Fruit fly (Drosophila melanogaster) whole organism, embryonic: Measurements from ENCODE around the gene CG7943.

Experiments
- Atf3 ChIP-seq: fragments of 200-800 bp; sonication (Bioruptor generic); optimal IDR thresholded peaks from 3 replicates; lab custom pipeline; 2016; ENCODE audit warnings: missing biosample characterization, missing genetic modification characterization
- CG10274 ChIP-seq: fragments of 200-800 bp; sonication (Bioruptor generic); optimal IDR thresholded peaks from 3 replicates; lab custom pipeline; 2017; ENCODE audit warnings: missing biosample characterization, mild to moderate bottlenecking, missing genetic modification characterization
- CG10654 ChIP-seq: fragments of 200-800 bp; sonication (Bioruptor generic); optimal IDR thresholded peaks from 2 replicates; lab custom pipeline; 2016; ENCODE audit warnings: missing biosample characterization, missing genetic modification characterization
- CG11504 ChIP-seq: fragments of 200-800 bp; sonication (Bioruptor generic); optimal IDR thresholded peaks from 3 replicates; lab custom pipeline; 2019; ENCODE audit warnings: missing biosample characterization, mild to moderate bottlenecking, missing genetic modification characterization, moderate library complexity
- CG12071 ChIP-seq: fragments of 200-800 bp; sonication (Bioruptor generic); optimal IDR thresholded peaks from 3 replicates; lab custom pipeline; 2018; ENCODE audit warnings: missing biosample characterization, mild to moderate bottlenecking, missing genetic modification characterization
- CG12299 ChIP-seq: fragments of 200-800 bp; sonication (Bioruptor generic); optimal IDR thresholded peaks from 2 replicates; lab custom pipeline; 2018; ENCODE audit warnings: missing biosample characterization, mild to moderate bottlenecking, missing genetic modification characterization
- CG13624 ChIP-seq: fragments of 200-800 bp; sonication (Bioruptor generic); optimal IDR thresholded peaks from 2 replicates; lab custom pipeline; 2016; ENCODE audit warnings: missing biosample characterization, missing genetic modification characterization
- CG15514 ChIP-seq: fragments of 200-800 bp; sonication (Bioruptor generic); optimal IDR thresholded peaks from 3 replicates; lab custom pipeline; 2017; ENCODE audit warnings: missing biosample characterization, missing genetic modification characterization, mild to moderate bottlenecking, moderate library complexity, missing genetic modification reagents
- CG1647 ChIP-seq: fragments of 200-800 bp; sonication (Bioruptor generic); optimal IDR thresholded peaks from 3 replicates; lab custom pipeline; 2016; ENCODE audit warnings: missing biosample characterization, missing genetic modification characterization
- CG2678 ChIP-seq: fragments of 200-800 bp; sonication (Bioruptor generic); optimal IDR thresholded peaks from 3 replicates; lab custom pipeline; 2019; ENCODE audit warnings: missing biosample characterization, mild to moderate bottlenecking, missing genetic modification characterization, moderate library complexity
- CG32772 ChIP-seq: fragments of 200-800 bp; sonication (Bioruptor generic); IDR thresholded peaks from 2 replicates; pipeline ENCODE4 v1.3.6; 2022; ENCODE audit warnings: missing biosample characterization, missing genetic modification characterization
- CG42726 ChIP-seq: fragments of 200-800 bp; sonication (Bioruptor generic); IDR thresholded peaks from 2 replicates; pipeline ENCODE4 v1.3.6; 2022; ENCODE audit warnings: missing biosample characterization, missing genetic modification characterization; ENCODE audit not compliant: partially characterized antibody
- CG4617 ChIP-seq: fragments of 200-800 bp; sonication (Bioruptor generic); optimal IDR thresholded peaks from 3 replicates; lab custom pipeline; 2016; ENCODE audit warnings: missing biosample characterization, missing genetic modification characterization, borderline replicate concordance
- CG4707 ChIP-seq: fragments of 200-800 bp; sonication (Bioruptor generic); optimal IDR thresholded peaks from 2 replicates; lab custom pipeline; 2018; ENCODE audit warnings: missing biosample characterization, mild to moderate bottlenecking, missing genetic modification characterization, moderate library complexity
- CG5245 ChIP-seq: fragments of 200-800 bp; sonication (Bioruptor generic); optimal IDR thresholded peaks from 3 replicates; lab custom pipeline; 2016; ENCODE audit warnings: missing biosample characterization, missing genetic modification characterization
- CG6791 ChIP-seq: fragments of 200-800 bp; sonication (Bioruptor generic); IDR thresholded peaks from 3 replicates; pipeline ENCODE4 v1.3.6; 2022; ENCODE audit warnings: missing biosample characterization, missing genetic modification characterization; ENCODE audit not compliant: partially characterized antibody
- CG7786 ChIP-seq: fragments of 200-800 bp; sonication (Bioruptor generic); optimal IDR thresholded peaks from 2 replicates; lab custom pipeline; 2016; ENCODE audit warnings: missing biosample characterization, missing genetic modification characterization
- CG7963 ChIP-seq: fragments of 200-800 bp; sonication (Bioruptor generic); IDR thresholded peaks from 3 replicates; pipeline ENCODE4 v1.3.6; 2022; ENCODE audit warnings: missing biosample characterization, missing genetic modification characterization; ENCODE audit not compliant: partially characterized antibody
- CG7987 ChIP-seq: fragments of 200-800 bp; sonication (Bioruptor generic); optimal IDR thresholded peaks from 2 replicates; lab custom pipeline; 2018; ENCODE audit warnings: missing biosample characterization, mild to moderate bottlenecking, missing genetic modification characterization, moderate library complexity
- CG8290 ChIP-seq, 3 experiments: fragments of 200-800 bp; sonication (Bioruptor generic); optimal IDR thresholded peaks; 2 replicates each; lab custom pipeline; 2016 to 2019; ENCODE audit warnings: missing biosample characterization in 3 of 3, missing genetic modification characterization in 3 of 3, mild to moderate bottlenecking in 2 of 3, moderate library complexity in 1 of 3
- CG8478 ChIP-seq: fragments of >200 bp; optimal IDR thresholded peaks from 2 replicates; lab custom pipeline; 2018
- CG9437 ChIP-seq: fragments of 200-800 bp; sonication (Bioruptor generic); optimal IDR thresholded peaks from 2 replicates; lab custom pipeline; 2018; ENCODE audit warnings: missing biosample characterization, mild to moderate bottlenecking, missing genetic modification characterization
- D ChIP-seq, 2 experiments: fragments of 200-800 bp in 1 of 2; fragments of >200 bp in 1 of 2; sonication (Bioruptor generic) in 1 of 2; optimal IDR thresholded peaks; 2 replicates in 1 of 2; 3 replicates in 1 of 2; lab custom pipeline; 2017; ENCODE audit warnings: mild to moderate bottlenecking in 1 of 2, missing biosample characterization in 1 of 2, missing genetic modification characterization in 1 of 2, missing genetic modification reagents in 1 of 2
- D19A ChIP-seq: fragments of 200-800 bp; optimal IDR thresholded peaks from 3 replicates; lab custom pipeline; 2019; ENCODE audit warnings: missing biosample characterization, mild to moderate bottlenecking, missing genetic modification characterization, moderate library complexity
- Dad ChIP-seq: fragments of 200-800 bp; sonication (Bioruptor generic); optimal IDR thresholded peaks from 3 replicates; lab custom pipeline; 2016; ENCODE audit warnings: missing biosample characterization, missing genetic modification characterization
- HLH54F ChIP-seq: fragments of 200-800 bp; sonication (Bioruptor generic); optimal IDR thresholded peaks from 3 replicates; lab custom pipeline; 2016; ENCODE audit warnings: missing biosample characterization, missing genetic modification characterization
- Jarid2 ChIP-seq: fragments of 200-800 bp; sonication (Bioruptor generic); optimal IDR thresholded peaks from 3 replicates; lab custom pipeline; 2017; ENCODE audit warnings: mild to moderate bottlenecking, missing biosample characterization, missing genetic modification reagents, missing genetic modification characterization
- MESR4 ChIP-seq: fragments of 200-800 bp; sonication (Bioruptor generic); optimal IDR thresholded peaks from 2 replicates; lab custom pipeline; 2018; ENCODE audit warnings: missing biosample characterization, mild to moderate bottlenecking, missing genetic modification characterization, moderate library complexity
- Rfx ChIP-seq: fragments of 200-800 bp; sonication (Bioruptor generic); IDR thresholded peaks from 2 replicates; pipeline ENCODE4 v1.3.6; 2022; ENCODE audit warnings: missing biosample characterization, missing genetic modification characterization
- Sry-δ ChIP-seq: fragments of 200-800 bp; sonication (Bioruptor generic); optimal IDR thresholded peaks from 2 replicates; lab custom pipeline; 2016; ENCODE audit warnings: missing biosample characterization, missing genetic modification characterization
- Stat92E ChIP-seq, 3 experiments: fragments of >200 bp in 2 of 3; fragments of 200-800 bp in 1 of 3; sonication (Bioruptor generic) in 1 of 3; optimal IDR thresholded peaks; 2 replicates each; lab custom pipeline; 2017 to 2019; ENCODE audit warnings: missing biosample characterization in 3 of 3, missing genetic modification characterization in 3 of 3, mild to moderate bottlenecking in 1 of 3, moderate library complexity in 1 of 3
- ap ChIP-seq: fragments of 200-800 bp; sonication (Bioruptor generic); IDR thresholded peaks from 2 replicates; pipeline ENCODE4 v1.3.6; 2022; ENCODE audit warnings: missing biosample characterization, missing genetic modification characterization
- cas ChIP-seq: fragments of 200-800 bp; sonication (Bioruptor generic); IDR thresholded peaks from 2 replicates; pipeline ENCODE4 v1.3.6; 2022; ENCODE audit warnings: missing biosample characterization, missing genetic modification characterization
- ci ChIP-seq: fragments of 200-800 bp; sonication (Bioruptor generic); IDR thresholded peaks from 3 replicates; pipeline ENCODE4 v1.3.6; 2022; ENCODE audit warnings: missing biosample characterization, missing genetic modification characterization
- en ChIP-seq: fragments of 200-800 bp; sonication (Bioruptor generic); optimal IDR thresholded peaks from 2 replicates; lab custom pipeline; 2016; ENCODE audit warnings: missing biosample characterization, missing genetic modification characterization
- eyg ChIP-seq: fragments of 200-800 bp; sonication (Bioruptor generic); optimal IDR thresholded peaks from 3 replicates; lab custom pipeline; 2016; ENCODE audit warnings: missing biosample characterization, missing genetic modification characterization
- fd96Cb ChIP-seq: fragments of 200-800 bp; sonication (Bioruptor generic); optimal IDR thresholded peaks from 2 replicates; lab custom pipeline; 2018; ENCODE audit warnings: missing biosample characterization, mild to moderate bottlenecking, missing genetic modification characterization, moderate library complexity
- h ChIP-seq: fragments of >200 bp; optimal IDR thresholded peaks from 2 replicates; lab custom pipeline; 2017
- jing ChIP-seq: fragments of 200-800 bp; sonication (Bioruptor generic); optimal IDR thresholded peaks from 2 replicates; lab custom pipeline; 2018; ENCODE audit warnings: missing biosample characterization, mild to moderate bottlenecking, missing genetic modification characterization
- oc ChIP-seq: fragments of 200-800 bp; sonication (Bioruptor generic); optimal IDR thresholded peaks from 2 replicates; lab custom pipeline; 2018; ENCODE audit warnings: missing biosample characterization, mild to moderate bottlenecking, missing genetic modification characterization, moderate library complexity
- pho ChIP-seq: fragments of 200-800 bp; sonication (Bioruptor generic); optimal IDR thresholded peaks from 2 replicates; lab custom pipeline; 2016; ENCODE audit warnings: missing biosample characterization, missing genetic modification characterization
- ro ChIP-seq: fragments of 200-800 bp; sonication (Bioruptor generic); IDR thresholded peaks from 2 replicates; pipeline ENCODE4 v1.3.6; 2022; ENCODE audit warnings: missing biosample characterization, missing genetic modification characterization
- sim ChIP-seq: fragments of 200-800 bp; sonication (Bioruptor generic); IDR thresholded peaks from 2 replicates; pipeline ENCODE4 v1.3.6; 2022; ENCODE audit warnings: missing biosample characterization, missing genetic modification characterization
- slou ChIP-seq: fragments of 200-800 bp; sonication (Bioruptor generic); optimal IDR thresholded peaks from 3 replicates; lab custom pipeline; 2016; ENCODE audit warnings: missing biosample characterization, missing genetic modification characterization
- slp2 ChIP-seq: fragments of 200-800 bp; sonication (Bioruptor generic); optimal IDR thresholded peaks from 2 replicates; lab custom pipeline; 2016; ENCODE audit warnings: missing biosample characterization, missing genetic modification characterization
- tgo ChIP-seq: fragments of 200-800 bp; sonication (Bioruptor generic); IDR thresholded peaks from 3 replicates; pipeline ENCODE4 v1.3.6; 2022; ENCODE audit warnings: missing biosample characterization, missing genetic modification characterization
- tll ChIP-seq, 2 experiments: fragments of 200-800 bp in 1 of 2; fragments of >200 bp in 1 of 2; sonication (Bioruptor generic) in 1 of 2; optimal IDR thresholded peaks; 2 replicates each; lab custom pipeline; 2017 to 2019; ENCODE audit warnings: missing biosample characterization in 2 of 2, missing genetic modification characterization in 2 of 2, mild to moderate bottlenecking in 1 of 2, moderate library complexity in 1 of 2
- twi ChIP-seq: fragments of 200-800 bp; optimal IDR thresholded peaks from 2 replicates; lab custom pipeline; 2019; ENCODE audit warnings: missing biosample characterization, mild to moderate bottlenecking, missing genetic modification characterization, moderate library complexity
- vvl ChIP-seq: fragments of 200-800 bp; sonication (Bioruptor generic); IDR thresholded peaks from 2 replicates; pipeline ENCODE4 v1.3.6; 2022; ENCODE audit warnings: missing biosample characterization, missing genetic modification characterization
- zfh1 ChIP-seq: fragments of 200-800 bp; sonication (Bioruptor generic); IDR thresholded peaks from 3 replicates; pipeline ENCODE4 v1.3.6; 2022; ENCODE audit warnings: missing biosample characterization, missing genetic modification characterization

CG7943 gene

dm6 chr3R:30014977-30015514 is 31.2 kb upstream of the CG7943 start, which contains the start of gene CG7920 (continued):
- TF ChIP-seq CG4617 (GFP tag; lab: Kevin White, UChicago) (no peak), zfh1 (GFP tag; lab: Robert Waterston, UW) (no peak), slp2 (no peak), h (lab: Kevin White, UChicago) (no peak), CG8478 (lab: Kevin White, UChicago) (no peak), CG2678 (tag; lab: Kevin White, UChicago) (peak; percentile 10), eyg (peak; percentile 34), vvl (GFP tag; lab: Robert Waterston, UW) (no peak; the same call in 1 of the 2 replicates), CG5245 (GFP tag; lab: Kevin White, UChicago) (no peak), CG7786 (GFP tag; lab: Kevin White, UChicago) (no peak), sim (GFP tag; lab: Robert Waterston, UW) (no peak), tll (GFP tag; optimal IDR thresholded peaks at IDR 0.05; lab: Kevin White, UChicago) (no peak), slou (GFP tag; lab: Kevin White, UChicago) (no peak), Rfx (no peak), Stat92E (GFP tag; optimal IDR thresholded peaks at IDR 0.05; lab: Kevin White, UChicago) (peak in 1 of 3 experiments; percentile 9), ro (GFP tag; lab: Robert Waterston, UW) (no peak), jing (no peak), cas (GFP tag; lab: Robert Waterston, UW) (no peak), MESR4 (GFP tag; lab: Kevin White, UChicago) (peak; percentile 26), CG7963 (GFP tag; lab: Robert Waterston, UW) (peak; percentile 30; the same call in 1 of the 3 replicates), oc (no peak), CG11504 (tag; lab: Kevin White, UChicago) (no peak), CG9437 (GFP tag; lab: Kevin White, UChicago) (no peak), pho (peak; percentile 46), HLH54F (GFP tag; lab: Kevin White, UChicago) (peak; percentile 9), ap (no peak), CG15514 (GFP tag; lab: Kevin White, UChicago) (peak; percentile 98), twi (tag; lab: Kevin White, UChicago) (no peak), Sry-δ (GFP tag; lab: Kevin White, UChicago) (peak; percentile 74), tgo (GFP tag; lab: Robert Waterston, UW) (no peak), CG4707 (GFP tag; lab: Kevin White, UChicago) (no peak), CG13624 (peak; percentile 79), CG12071 (GFP tag; lab: Kevin White, UChicago) (peak; percentile 24), CG8290 (GFP tag; optimal IDR thresholded peaks at IDR 0.05; lab: Kevin White, UChicago) (peak; percentile 2), CG8290 (tag; optimal IDR thresholded peaks at IDR 0.05; lab: Kevin White, UChicago) (peak in 1 of 2 experiments; percentile 46), ci (peak; percentile 48; the same call in 2 of the 3 replicates), CG42726 (GFP tag; lab: Robert Waterston, UW) (peak; percentile 46; the same call in 1 of the 2 replicates), CG1647 (GFP tag; lab: Kevin White, UChicago) (no peak), fd96Cb (tag; lab: Kevin White, UChicago) (no peak), D19A (tag; lab: Kevin White, UChicago) (no peak), Dad (no peak), CG7987 (peak; percentile 0), CG10654 (GFP tag; lab: Kevin White, UChicago) (no peak), Jarid2 (GFP tag; lab: Kevin White, UChicago) (peak; percentile 83), CG12299 (tag; lab: Kevin White, UChicago) (peak; percentile 1), CG10274 (GFP tag; lab: Kevin White, UChicago) (peak; percentile 16), en (GFP tag; lab: Kevin White, UChicago) (no peak), Atf3 (no peak), CG6791 (GFP tag; lab: Robert Waterston, UW) (peak; percentile 73), D (optimal IDR thresholded peaks at IDR 0.05; lab: Kevin White, UChicago) (no peak), D (GFP tag; optimal IDR thresholded peaks at IDR 0.05; lab: Kevin White, UChicago) (no peak), CG32772 (GFP tag; lab: Robert Waterston, UW) (no peak)
